Worm (Caenorhabditis elegans) whole organism, L3 larva: ENCODE measurements around the gene sdc-2.
A peak's percentile ranks its signal among the peaks of the same experiment; 100 is the strongest.

ENCODE experiments used
- R02D3.7 ChIP-seq: fragments of 150-350 bp; optimal IDR thresholded peaks from 2 replicates; lab custom pipeline; 2014; ENCODE audit warnings: missing biosample characterization, missing genetic modification characterization
- ZK546.5 ChIP-seq: sonication (generic microtip); optimal IDR thresholded peaks from 2 replicates; lab custom pipeline; 2017; ENCODE audit warnings: missing biosample characterization, missing genetic modification characterization
- aly-2 ChIP-seq: fragments of 150-350 bp; optimal IDR thresholded peaks from 2 replicates; lab custom pipeline; 2014; ENCODE audit warnings: missing biosample characterization, missing genetic modification characterization
- ama-1 ChIP-seq: fragments of 150-350 bp; optimal IDR thresholded peaks from 2 replicates; lab custom pipeline; 2018
- ceh-16 ChIP-seq: sonication (generic microtip); optimal IDR thresholded peaks from 2 replicates; lab custom pipeline; 2017; ENCODE audit warnings: missing biosample characterization, missing genetic modification characterization
- ceh-28 ChIP-seq: fragments of 150-350 bp; optimal IDR thresholded peaks from 2 replicates; lab custom pipeline; 2014; ENCODE audit warnings: missing biosample characterization, missing genetic modification reagents, missing genetic modification characterization
- ceh-82 ChIP-seq: fragments of 150-350 bp; optimal IDR thresholded peaks from 2 replicates; lab custom pipeline; 2014; ENCODE audit warnings: missing biosample characterization, missing genetic modification characterization
- ceh-9 ChIP-seq: sonication (generic microtip); optimal IDR thresholded peaks from 2 replicates; lab custom pipeline; 2018; ENCODE audit warnings: missing biosample characterization, missing genetic modification characterization
- daf-12 ChIP-seq: fragments of 150-350 bp; optimal IDR thresholded peaks from 2 replicates; lab custom pipeline; 2014; ENCODE audit warnings: missing biosample characterization, missing genetic modification reagents, missing genetic modification characterization
- egl-27 ChIP-seq: sonication (generic microtip); optimal IDR thresholded peaks from 4 replicates; lab custom pipeline; 2017; ENCODE audit warnings: missing biosample characterization, missing genetic modification reagents, missing genetic modification characterization
- egl-5 ChIP-seq: fragments of 150-350 bp; optimal IDR thresholded peaks from 2 replicates; lab custom pipeline; 2017; ENCODE audit warnings: missing biosample characterization, missing genetic modification reagents, missing genetic modification characterization, inconsistent platforms
- elt-1 ChIP-seq: fragments of 150-350 bp; optimal IDR thresholded peaks from 2 replicates; lab custom pipeline; 2014; ENCODE audit warnings: missing biosample characterization, missing genetic modification characterization
- elt-2 ChIP-seq: sonication (generic microtip); optimal IDR thresholded peaks from 2 replicates; lab custom pipeline; 2016; ENCODE audit warnings: missing genetic modification reagents, mild to moderate bottlenecking, missing genetic modification characterization, missing compliant biosample characterization
- elt-3 ChIP-seq, 3 experiments: fragments of 150-350 bp in 1 of 3; sonication (generic microtip) in 2 of 3; optimal IDR thresholded peaks; 2 replicates in 2 of 3; 4 replicates in 1 of 3; lab custom pipeline; 2014 to 2017; ENCODE audit warnings: missing biosample characterization in 3 of 3, missing genetic modification characterization in 3 of 3
- eor-1 ChIP-seq, 2 experiments: fragments of 150-350 bp; optimal IDR thresholded peaks; 2 replicates each; lab custom pipeline; 2014 to 2018; ENCODE audit warnings: missing biosample characterization in 2 of 2, missing genetic modification characterization in 2 of 2
- fkh-10 ChIP-seq: sonication (generic microtip); optimal IDR thresholded peaks from 2 replicates; lab custom pipeline; 2017; ENCODE audit warnings: missing biosample characterization, missing genetic modification reagents, missing genetic modification characterization
- fkh-2 ChIP-seq: fragments of 150-350 bp; optimal IDR thresholded peaks from 2 replicates; lab custom pipeline; 2014; ENCODE audit warnings: missing biosample characterization, missing genetic modification reagents, missing genetic modification characterization
- fos-1 ChIP-seq: fragments of 150-350 bp; optimal IDR thresholded peaks from 2 replicates; lab custom pipeline; 2014; ENCODE audit warnings: missing biosample characterization, missing genetic modification characterization
- hmg-11 ChIP-seq: sonication (generic microtip); optimal IDR thresholded peaks from 2 replicates; lab custom pipeline; 2016; ENCODE audit warnings: missing genetic modification characterization, missing compliant biosample characterization
- jun-1 ChIP-seq: fragments of 150-350 bp; optimal IDR thresholded peaks from 2 replicates; lab custom pipeline; 2014; ENCODE audit warnings: missing biosample characterization, missing genetic modification reagents, missing genetic modification characterization
- lin-15B ChIP-seq: fragments of 150-350 bp; optimal IDR thresholded peaks from 2 replicates; lab custom pipeline; 2014; ENCODE audit warnings: missing biosample characterization, missing genetic modification characterization
- lin-39 ChIP-seq: fragments of 150-350 bp; optimal IDR thresholded peaks from 2 replicates; lab custom pipeline; 2018; ENCODE audit warnings: missing biosample characterization, missing genetic modification reagents, missing genetic modification characterization
- lsy-12 ChIP-seq: sonication (generic microtip); optimal IDR thresholded peaks from 2 replicates; lab custom pipeline; 2016; ENCODE audit warnings: mild to moderate bottlenecking, missing genetic modification characterization, missing compliant biosample characterization
- mdl-1 ChIP-seq: fragments of 150-350 bp; optimal IDR thresholded peaks from 2 replicates; lab custom pipeline; 2014; ENCODE audit warnings: missing biosample characterization, missing genetic modification characterization
- mml-1 ChIP-seq: fragments of 150-350 bp; sonication (generic microtip); optimal IDR thresholded peaks from 3 replicates; lab custom pipeline; 2014; ENCODE audit warnings: missing biosample characterization, missing genetic modification characterization
- nfya-1 ChIP-seq: sonication (generic microtip); optimal IDR thresholded peaks from 2 replicates; lab custom pipeline; 2017; ENCODE audit warnings: missing genetic modification characterization, mild to moderate bottlenecking, missing compliant biosample characterization, antibody characterized with exemption, moderate library complexity; ENCODE audit not compliant: insufficient read depth
- nhr-11 ChIP-seq: fragments of 150-350 bp; optimal IDR thresholded peaks from 2 replicates; lab custom pipeline; 2014; ENCODE audit warnings: missing biosample characterization, missing genetic modification characterization
- nhr-12 ChIP-seq: fragments of 150-350 bp; optimal IDR thresholded peaks from 2 replicates; lab custom pipeline; 2014; ENCODE audit warnings: missing biosample characterization, missing genetic modification characterization
- nhr-23 ChIP-seq: fragments of 150-350 bp; optimal IDR thresholded peaks from 2 replicates; lab custom pipeline; 2014; ENCODE audit warnings: missing biosample characterization, missing genetic modification reagents, missing genetic modification characterization
- nhr-237 ChIP-seq: fragments of 150-350 bp; optimal IDR thresholded peaks from 2 replicates; lab custom pipeline; 2014; ENCODE audit warnings: missing biosample characterization, missing genetic modification characterization
- nhr-25 ChIP-seq: sonication (generic microtip); optimal IDR thresholded peaks from 2 replicates; lab custom pipeline; 2017; ENCODE audit warnings: missing biosample characterization, missing genetic modification characterization
- nhr-28 ChIP-seq: fragments of 150-350 bp; optimal IDR thresholded peaks from 2 replicates; lab custom pipeline; 2014; ENCODE audit warnings: missing biosample characterization, missing genetic modification characterization
- nhr-43 ChIP-seq: sonication (generic microtip); optimal IDR thresholded peaks from 2 replicates; lab custom pipeline; 2016; ENCODE audit warnings: mild to moderate bottlenecking, missing genetic modification characterization, missing compliant biosample characterization; ENCODE audit not compliant: poor library complexity, severe bottlenecking
- nhr-76 ChIP-seq: fragments of 150-350 bp; sonication (generic microtip); optimal IDR thresholded peaks from 5 replicates; lab custom pipeline; 2014; ENCODE audit warnings: missing biosample characterization, missing genetic modification characterization
- nhr-77 ChIP-seq: fragments of 150-350 bp; optimal IDR thresholded peaks from 2 replicates; lab custom pipeline; 2014; ENCODE audit warnings: missing biosample characterization, missing genetic modification characterization
- pha-4 ChIP-seq: fragments of 150-350 bp; optimal IDR thresholded peaks from 2 replicates; lab custom pipeline; 2014; ENCODE audit warnings: missing biosample characterization, missing genetic modification reagents, missing genetic modification characterization
- pqm-1 ChIP-seq: fragments of 150-350 bp; optimal IDR thresholded peaks from 2 replicates; lab custom pipeline; 2017; ENCODE audit warnings: missing biosample characterization, missing genetic modification characterization, inconsistent platforms
- skn-1 ChIP-seq: fragments of 150-350 bp; optimal IDR thresholded peaks from 2 replicates; lab custom pipeline; 2014; ENCODE audit warnings: missing biosample characterization, missing genetic modification characterization
- snpc-4 ChIP-seq: fragments of 150-350 bp; optimal IDR thresholded peaks from 2 replicates; lab custom pipeline; 2014; ENCODE audit warnings: missing biosample characterization, missing genetic modification characterization
- tbx-2 ChIP-seq: sonication (generic microtip); optimal IDR thresholded peaks from 2 replicates; lab custom pipeline; 2016; ENCODE audit warnings: mild to moderate bottlenecking, missing genetic modification characterization, missing compliant biosample characterization
- unc-62 ChIP-seq: fragments of 150-350 bp; sonication (generic microtip); optimal IDR thresholded peaks from 4 replicates; lab custom pipeline; 2014; ENCODE audit warnings: missing biosample characterization, missing genetic modification reagents, missing genetic modification characterization
- zag-1 ChIP-seq: fragments of 150-350 bp; optimal IDR thresholded peaks from 2 replicates; lab custom pipeline; 2014; ENCODE audit warnings: missing biosample characterization, missing genetic modification characterization
- ztf-11 ChIP-seq: fragments of 150-350 bp; optimal IDR thresholded peaks from 2 replicates; lab custom pipeline; 2014; ENCODE audit warnings: missing biosample characterization, missing genetic modification characterization
- ztf-4 ChIP-seq: fragments of 150-350 bp; optimal IDR thresholded peaks from 2 replicates; lab custom pipeline; 2014; ENCODE audit warnings: missing biosample characterization, missing genetic modification characterization

The sdc-2 gene

ce11 chrX:11522058-11522757, at the start of gene sdc-2:
TSS of gene sdc-2 (plus strand) at chrX:11522707.
- TF ChIP-seq ZK546.5 (tag; lab: Kevin White, UChicago) (no peak), nhr-25 (peak; percentile 51), ceh-28 (tag; lab: Kevin White, UChicago) (peak; percentile 82), hmg-11 (tag; lab: Kevin White, UChicago) (peak; percentile 86), pqm-1 (peak; percentile 48), nfya-1 (tag; lab: Kevin White, UChicago) (peak; percentile 83), R02D3.7 (tag; lab: Kevin White, UChicago) (peak; percentile 47), elt-2 (tag; lab: Kevin White, UChicago) (peak; percentile 68), ama-1 (lab: Kevin White, UChicago) (no peak), nhr-237 (tag; lab: Kevin White, UChicago) (no peak), eor-1 (tag; optimal IDR thresholded peaks at IDR 0.05; lab: Kevin White, UChicago) (no peak), nhr-23 (tag; lab: Kevin White, UChicago) (peak; percentile 90), elt-3 (tag; optimal IDR thresholded peaks at IDR 0.05; lab: Kevin White, UChicago) (peak in 1 of 3 experiments; percentile 52), elt-1 (tag; lab: Kevin White, UChicago) (peak; percentile 2), ceh-82 (peak; percentile 14), nhr-76 (tag; lab: Kevin White, UChicago) (no peak), nhr-43 (tag; lab: Kevin White, UChicago) (peak; percentile 69), egl-5 (tag; lab: Kevin White, UChicago) (peak; percentile 69), jun-1 (tag; lab: Kevin White, UChicago) (peak; percentile 84), egl-27 (tag; lab: Kevin White, UChicago) (peak; percentile 23), snpc-4 (tag; lab: Kevin White, UChicago) (no peak), skn-1 (tag; lab: Kevin White, UChicago) (peak; percentile 89), nhr-77 (tag; lab: Kevin White, UChicago) (peak; percentile 66), lin-39 (tag; lab: Kevin White, UChicago) (peak; percentile 54)

ce11 chrX:11472953-11473671, 49.4 kb upstream of the sdc-2 start:
- TF ChIP-seq lin-15B (tag; lab: Kevin White, UChicago) (no peak), fos-1 (tag; lab: Kevin White, UChicago) (no peak), pha-4 (tag; lab: Kevin White, UChicago) (no peak), aly-2 (tag; lab: Kevin White, UChicago) (no peak), fkh-2 (tag; lab: Kevin White, UChicago) (peak; percentile 29), zag-1 (tag; lab: Kevin White, UChicago) (peak; percentile 56), nhr-11 (tag; lab: Kevin White, UChicago) (no peak), nfya-1 (tag; lab: Kevin White, UChicago) (peak; percentile 93), nhr-23 (tag; lab: Kevin White, UChicago) (no peak), ztf-4 (tag; lab: Kevin White, UChicago) (no peak), ceh-16 (tag; lab: Kevin White, UChicago) (no peak), mdl-1 (tag; lab: Kevin White, UChicago) (peak; percentile 7), pqm-1 (no peak), skn-1 (tag; lab: Kevin White, UChicago) (peak; percentile 47), nhr-28 (tag; lab: Kevin White, UChicago) (no peak), ztf-11 (tag; lab: Kevin White, UChicago) (no peak), nhr-237 (tag; lab: Kevin White, UChicago) (no peak), fkh-10 (GFP tag; lab: Kevin White, UChicago) (no peak), R02D3.7 (tag; lab: Kevin White, UChicago) (no peak), hmg-11 (tag; lab: Kevin White, UChicago) (peak; percentile 69), elt-1 (tag; lab: Kevin White, UChicago) (peak; percentile 2), daf-12 (no peak), elt-3 (tag; optimal IDR thresholded peaks at IDR 0.05; lab: Kevin White, UChicago) (no peak), ama-1 (lab: Kevin White, UChicago) (peak; percentile 44), nhr-12 (no peak), mml-1 (tag; lab: Kevin White, UChicago) (no peak), jun-1 (tag; lab: Kevin White, UChicago) (peak; percentile 34), unc-62 (GFP tag; lab: Kevin White, UChicago) (no peak), tbx-2 (tag; lab: Kevin White, UChicago) (peak; percentile 63), lsy-12 (tag; lab: Kevin White, UChicago) (peak; percentile 51), egl-5 (tag; lab: Kevin White, UChicago) (peak; percentile 3), lin-39 (tag; lab: Kevin White, UChicago) (peak; percentile 12), ceh-9 (tag; lab: Kevin White, UChicago) (no peak), ceh-28 (tag; lab: Kevin White, UChicago) (no peak)
